Fruit fly (Drosophila melanogaster) whole organism, prepupa: ENCODE measurements around the gene Vps33B.

Source experiments
- Blimp-1 ChIP-seq: fragments of 200-800 bp; sonication (Bioruptor generic); optimal IDR thresholded peaks from 3 replicates; lab custom pipeline; 2017; ENCODE audit warnings: missing biosample characterization, missing genetic modification characterization, mild to moderate bottlenecking, moderate library complexity, missing genetic modification reagents
- CG10669 ChIP-seq: fragments of 200-800 bp; sonication (Bioruptor generic); optimal IDR thresholded peaks from 3 replicates; lab custom pipeline; 2018; ENCODE audit warnings: missing biosample characterization, mild to moderate bottlenecking, missing genetic modification characterization, moderate library complexity
- CG11762 ChIP-seq: fragments of 200-800 bp; sonication (Bioruptor generic); optimal IDR thresholded peaks from 3 replicates; lab custom pipeline; 2016; ENCODE audit warnings: missing biosample characterization, missing genetic modification characterization; ENCODE audit not compliant: insufficient read depth
- CG11902 ChIP-seq: fragments of 200-800 bp; sonication (Bioruptor generic); optimal IDR thresholded peaks from 3 replicates; lab custom pipeline; 2016; ENCODE audit warnings: missing biosample characterization, missing genetic modification characterization
- CG1621 ChIP-seq: fragments of 200-800 bp; sonication (Bioruptor generic); optimal IDR thresholded peaks from 3 replicates; lab custom pipeline; 2018; ENCODE audit warnings: missing biosample characterization, mild to moderate bottlenecking, missing genetic modification characterization
- CG16779 ChIP-seq: fragments of 200-800 bp; sonication (Bioruptor generic); optimal IDR thresholded peaks from 3 replicates; lab custom pipeline; 2017; ENCODE audit warnings: missing biosample characterization, mild to moderate bottlenecking, missing genetic modification characterization
- CG31627 ChIP-seq: fragments of 200-800 bp; sonication (Bioruptor generic); optimal IDR thresholded peaks from 3 replicates; lab custom pipeline; 2016; ENCODE audit warnings: missing biosample characterization, missing genetic modification characterization
- CG32006 ChIP-seq: fragments of 200-800 bp; sonication (Bioruptor generic); optimal IDR thresholded peaks from 3 replicates; lab custom pipeline; 2017; ENCODE audit warnings: missing biosample characterization, mild to moderate bottlenecking, missing genetic modification characterization
- CG4318 ChIP-seq: fragments of 200-800 bp; sonication (Bioruptor generic); optimal IDR thresholded peaks from 3 replicates; lab custom pipeline; 2017; ENCODE audit warnings: missing biosample characterization, mild to moderate bottlenecking, missing genetic modification characterization
- CG6163 ChIP-seq: fragments of 200-800 bp; sonication (Bioruptor generic); IDR thresholded peaks from 3 replicates; pipeline ENCODE4 v1.3.6; 2022; ENCODE audit warnings: missing biosample characterization, missing genetic modification characterization
- CG6276 ChIP-seq: fragments of 200-800 bp; sonication (Bioruptor generic); optimal IDR thresholded peaks from 2 replicates; lab custom pipeline; 2017; ENCODE audit warnings: missing biosample characterization, mild to moderate bottlenecking, missing genetic modification characterization
- CG6792 ChIP-seq: fragments of 200-800 bp; sonication (Bioruptor generic); optimal IDR thresholded peaks from 3 replicates; lab custom pipeline; 2016; ENCODE audit warnings: missing biosample characterization, missing genetic modification characterization
- CG6808 ChIP-seq: fragments of 200-800 bp; sonication (Bioruptor generic); optimal IDR thresholded peaks from 3 replicates; lab custom pipeline; 2017; ENCODE audit warnings: missing biosample characterization, missing genetic modification characterization, mild to moderate bottlenecking, moderate library complexity, missing genetic modification reagents
- CG6854 ChIP-seq: fragments of 200-800 bp; sonication (Bioruptor generic); optimal IDR thresholded peaks from 2 replicates; lab custom pipeline; 2017; ENCODE audit warnings: missing biosample characterization, mild to moderate bottlenecking, missing genetic modification characterization
- CG9139 ChIP-seq: fragments of 200-800 bp; sonication (Bioruptor generic); optimal IDR thresholded peaks from 3 replicates; lab custom pipeline; 2017; ENCODE audit warnings: missing biosample characterization, mild to moderate bottlenecking, missing genetic modification characterization
- Ets96B ChIP-seq: fragments of 200-800 bp; optimal IDR thresholded peaks from 2 replicates; lab custom pipeline; 2019; ENCODE audit warnings: missing biosample characterization, mild to moderate bottlenecking, missing genetic modification characterization, moderate library complexity
- Gug ChIP-seq: fragments of 200-800 bp; sonication (Bioruptor generic); IDR thresholded peaks from 2 replicates; pipeline ENCODE4 v1.3.6; 2022; ENCODE audit warnings: missing biosample characterization, missing genetic modification characterization
- Hr38 ChIP-seq: sonication (Bioruptor generic); optimal IDR thresholded peaks from 2 replicates; lab custom pipeline; 2016; ENCODE audit warnings: missing biosample characterization, missing genetic modification characterization
- Hr39 ChIP-seq: fragments of 200-800 bp; sonication (Bioruptor generic); optimal IDR thresholded peaks from 2 replicates; lab custom pipeline; 2016; ENCODE audit warnings: missing biosample characterization, missing genetic modification characterization
- Hr4 ChIP-seq: fragments of 200-800 bp; sonication (Bioruptor generic); optimal IDR thresholded peaks from 3 replicates; lab custom pipeline; 2016; ENCODE audit warnings: missing biosample characterization, missing genetic modification characterization
- Met ChIP-seq: fragments of 200-800 bp; sonication (Bioruptor generic); optimal IDR thresholded peaks from 3 replicates; lab custom pipeline; 2016; ENCODE audit warnings: missing biosample characterization, missing genetic modification characterization
- OdsH ChIP-seq: fragments of 200-800 bp; sonication (Bioruptor generic); optimal IDR thresholded peaks from 3 replicates; lab custom pipeline; 2016; ENCODE audit warnings: missing biosample characterization, missing genetic modification characterization
- Sox102F ChIP-seq: fragments of 200-800 bp; sonication (Bioruptor generic); optimal IDR thresholded peaks from 2 replicates; lab custom pipeline; 2016; ENCODE audit warnings: missing biosample characterization, mild to moderate bottlenecking, missing genetic modification characterization
- Sox14 ChIP-seq: fragments of 200-800 bp; sonication (Bioruptor generic); optimal IDR thresholded peaks from 3 replicates; lab custom pipeline; 2016; ENCODE audit warnings: missing biosample characterization, missing genetic modification characterization
- acj6 ChIP-seq: fragments of 200-800 bp; sonication (Bioruptor generic); optimal IDR thresholded peaks from 3 replicates; lab custom pipeline; 2016; ENCODE audit warnings: missing biosample characterization, missing genetic modification characterization
- cyc ChIP-seq: fragments of 200-800 bp; sonication (Bioruptor generic); optimal IDR thresholded peaks from 3 replicates; lab custom pipeline; 2016; ENCODE audit warnings: missing biosample characterization, missing genetic modification characterization
- dac ChIP-seq: fragments of 200-800 bp; sonication (Bioruptor generic); optimal IDR thresholded peaks from 2 replicates; lab custom pipeline; 2017; ENCODE audit warnings: missing biosample characterization, mild to moderate bottlenecking, missing genetic modification characterization
- dsx ChIP-seq: fragments of 200-800 bp; optimal IDR thresholded peaks from 3 replicates; lab custom pipeline; 2019; ENCODE audit warnings: missing biosample characterization, mild to moderate bottlenecking, missing genetic modification characterization, moderate library complexity; ENCODE audit not compliant: poor library complexity, severe bottlenecking
- fd59A ChIP-seq: fragments of 200-800 bp; sonication (Bioruptor generic); optimal IDR thresholded peaks from 2 replicates; lab custom pipeline; 2017; ENCODE audit warnings: missing biosample characterization, mild to moderate bottlenecking, missing genetic modification characterization, missing genetic modification reagents
- fd85E ChIP-seq: fragments of 200-800 bp; sonication (Bioruptor generic); optimal IDR thresholded peaks from 3 replicates; lab custom pipeline; 2016; ENCODE audit warnings: missing biosample characterization, missing genetic modification characterization
- fkh ChIP-seq: fragments of 200-800 bp; sonication (Bioruptor generic); optimal IDR thresholded peaks from 3 replicates; lab custom pipeline; 2017; ENCODE audit warnings: missing biosample characterization, mild to moderate bottlenecking, missing genetic modification characterization, moderate library complexity
- net ChIP-seq: fragments of 200-800 bp; sonication (Bioruptor generic); optimal IDR thresholded peaks from 3 replicates; lab custom pipeline; 2016; ENCODE audit warnings: missing biosample characterization, missing genetic modification characterization
- pdm3 ChIP-seq: fragments of 200-800 bp; sonication (Bioruptor generic); optimal IDR thresholded peaks from 3 replicates; lab custom pipeline; 2016; ENCODE audit warnings: missing biosample characterization, missing genetic modification characterization
- salr ChIP-seq, 2 experiments: fragments of 200-800 bp; sonication (Bioruptor generic); optimal IDR thresholded peaks; 3 replicates each; lab custom pipeline; 2016 to 2018; ENCODE audit warnings: missing biosample characterization in 2 of 2, missing genetic modification characterization in 2 of 2, mild to moderate bottlenecking in 1 of 2
- svp ChIP-seq: fragments of 200-800 bp; sonication (Bioruptor generic); peaks from one replicate; lab custom pipeline; 2016; ENCODE audit warnings: missing biosample characterization, missing genetic modification characterization
- vri ChIP-seq: fragments of 200-800 bp; sonication (Bioruptor generic); optimal IDR thresholded peaks from 3 replicates; lab custom pipeline; 2016; ENCODE audit warnings: missing biosample characterization, mild to moderate bottlenecking, missing genetic modification characterization

The Vps33B gene

dm6 chr3R:25493294-25494187, 20.3 kb downstream of the Vps33B start (continued):
- TF ChIP-seq fd85E (GFP tag; lab: Kevin White, UChicago) = no peak
- TF ChIP-seq Hr39 = no peak
- peak; percentile 18 for TF ChIP-seq Sox14 (GFP tag; lab: Kevin White, UChicago)
- TF ChIP-seq dsx = peak; percentile 47
- peak; percentile 23 for TF ChIP-seq Met
- TF ChIP-seq svp = peak; percentile 75
- no peak for TF ChIP-seq fkh
- TF ChIP-seq Blimp-1 (GFP tag; lab: Kevin White, UChicago) = no peak
- TF ChIP-seq CG10669 = peak; percentile 44
- TF ChIP-seq CG32006 (GFP tag; lab: Kevin White, UChicago) = peak; percentile 18
- TF ChIP-seq vri (GFP tag; lab: Kevin White, UChicago) = peak; percentile 19
- peak; percentile 28 for TF ChIP-seq CG1621 (tag; lab: Kevin White, UChicago)
- peak; percentile 26 for TF ChIP-seq net (GFP tag; lab: Kevin White, UChicago)
- TF ChIP-seq CG9139 (GFP tag; lab: Kevin White, UChicago) = peak; percentile 74
- TF ChIP-seq CG16779 = peak; percentile 56
- peak; percentile 20 for TF ChIP-seq Sox102F

dm6 chr3R:25495072-25495471, 21.8 kb downstream of the Vps33B start, which contains the start of gene CG33494:
TSS of gene CG33494 (minus strand) at chr3R:25495161.
- TF ChIP-seq CG32006 (GFP tag; lab: Kevin White, UChicago) (no peak), Gug (GFP tag; lab: Robert Waterston, UW) (no peak), CG10669 (no peak), acj6 (GFP tag; lab: Kevin White, UChicago) (no peak), Met (no peak), CG6792 (GFP tag; lab: Kevin White, UChicago) (no peak), dac (GFP tag; lab: Kevin White, UChicago) (no peak), fkh (no peak)

- TF ChIP-seq fd59A (GFP tag; lab: Kevin White, UChicago) (no peak), CG16779 (no peak), CG9139 (GFP tag; lab: Kevin White, UChicago) (no peak), OdsH (GFP tag; lab: Kevin White, UChicago) (no peak), cyc (GFP tag; lab: Kevin White, UChicago) (no peak), CG11762 (no peak), CG6854 (GFP tag; lab: Kevin White, UChicago) (no peak), salr (GFP tag; optimal IDR thresholded peaks at IDR 0.05; lab: Kevin White, UChicago) (no peak), CG31627 (GFP tag; lab: Kevin White, UChicago) (no peak)
These were observed 22.5 kb downstream of the Vps33B start for dm6 chr3R:25495753-25496152.

dm6 chr3R:25504891-25505290, 31.6 kb downstream of the Vps33B start, which contains the start of gene CG5107:
TSS of gene CG5107 (plus strand) at chr3R:25505191.
- TF ChIP-seq CG6163 (no peak), CG4318 (no peak), CG6792 (GFP tag; lab: Kevin White, UChicago) (no peak), pdm3 (GFP tag; lab: Kevin White, UChicago) (no peak), CG16779 (no peak), CG1621 (tag; lab: Kevin White, UChicago) (no peak), Ets96B (no peak), salr (GFP tag; optimal IDR thresholded peaks at IDR 0.05; lab: Kevin White, UChicago) (no peak), CG6808 (GFP tag; lab: Kevin White, UChicago) (no peak)

- TF ChIP-seq Hr4 (GFP tag; lab: Kevin White, UChicago) (no peak), CG11902 (GFP tag; lab: Kevin White, UChicago) (no peak), Hr38 (GFP tag; lab: Kevin White, UChicago) (no peak), acj6 (GFP tag; lab: Kevin White, UChicago) (no peak), CG6276 (no peak), CG9139 (GFP tag; lab: Kevin White, UChicago) (no peak), CG6808 (GFP tag; lab: Kevin White, UChicago) (no peak)
These were observed 32.7 kb downstream of the Vps33B start, which contains the start of gene CG5111 for dm6 chr3R:25505975-25506374. TSS of gene CG5111 (plus strand) at chr3R:25506275.
